Fruit fly (Drosophila melanogaster) whole organism, prepupa: ENCODE results near the gene ais.

Experiments
- Blimp-1 ChIP-seq: fragments of 200-800 bp; sonication (Bioruptor generic); optimal IDR thresholded peaks from 3 replicates; lab custom pipeline; 2017; ENCODE audit warnings: missing biosample characterization, missing genetic modification characterization, mild to moderate bottlenecking, moderate library complexity, missing genetic modification reagents
- CG10631 ChIP-seq: fragments of 200-800 bp; sonication (Bioruptor generic); optimal IDR thresholded peaks from 2 replicates; lab custom pipeline; 2016; ENCODE audit warnings: missing biosample characterization, missing genetic modification characterization
- CG10669 ChIP-seq: fragments of 200-800 bp; sonication (Bioruptor generic); optimal IDR thresholded peaks from 3 replicates; lab custom pipeline; 2018; ENCODE audit warnings: missing biosample characterization, mild to moderate bottlenecking, missing genetic modification characterization, moderate library complexity
- CG11294 ChIP-seq: fragments of 200-800 bp; sonication (Bioruptor generic); IDR thresholded peaks from 2 replicates; pipeline ENCODE4 v1.3.6; 2022; ENCODE audit warnings: missing biosample characterization, missing genetic modification characterization
- CG11762 ChIP-seq: fragments of 200-800 bp; sonication (Bioruptor generic); optimal IDR thresholded peaks from 3 replicates; lab custom pipeline; 2016; ENCODE audit warnings: missing biosample characterization, missing genetic modification characterization; ENCODE audit not compliant: insufficient read depth
- CG11902 ChIP-seq: fragments of 200-800 bp; sonication (Bioruptor generic); optimal IDR thresholded peaks from 3 replicates; lab custom pipeline; 2016; ENCODE audit warnings: missing biosample characterization, missing genetic modification characterization
- CG15336 ChIP-seq: fragments of 200-800 bp; sonication (Bioruptor generic); IDR thresholded peaks from 2 replicates; pipeline ENCODE4 v1.3.6; 2022; ENCODE audit warnings: missing biosample characterization, missing genetic modification characterization
- CG16779 ChIP-seq: fragments of 200-800 bp; sonication (Bioruptor generic); optimal IDR thresholded peaks from 3 replicates; lab custom pipeline; 2017; ENCODE audit warnings: missing biosample characterization, mild to moderate bottlenecking, missing genetic modification characterization
- CG31627 ChIP-seq: fragments of 200-800 bp; sonication (Bioruptor generic); optimal IDR thresholded peaks from 3 replicates; lab custom pipeline; 2016; ENCODE audit warnings: missing biosample characterization, missing genetic modification characterization
- CG32006 ChIP-seq: fragments of 200-800 bp; sonication (Bioruptor generic); optimal IDR thresholded peaks from 3 replicates; lab custom pipeline; 2017; ENCODE audit warnings: missing biosample characterization, mild to moderate bottlenecking, missing genetic modification characterization
- CG34406 ChIP-seq: fragments of 200-800 bp; sonication (Bioruptor generic); optimal IDR thresholded peaks from 3 replicates; lab custom pipeline; 2016; ENCODE audit warnings: missing biosample characterization, missing genetic modification characterization
- CG4318 ChIP-seq: fragments of 200-800 bp; sonication (Bioruptor generic); optimal IDR thresholded peaks from 3 replicates; lab custom pipeline; 2017; ENCODE audit warnings: missing biosample characterization, mild to moderate bottlenecking, missing genetic modification characterization
- CG6792 ChIP-seq: fragments of 200-800 bp; sonication (Bioruptor generic); optimal IDR thresholded peaks from 3 replicates; lab custom pipeline; 2016; ENCODE audit warnings: missing biosample characterization, missing genetic modification characterization
- CG7368 ChIP-seq: fragments of 200-800 bp; sonication (Bioruptor generic); optimal IDR thresholded peaks from 3 replicates; lab custom pipeline; 2016; ENCODE audit warnings: missing biosample characterization, missing genetic modification characterization
- CG8119 ChIP-seq: fragments of 200-800 bp; sonication (Bioruptor generic); IDR thresholded peaks from 3 replicates; pipeline ENCODE4 v1.3.6; 2022; ENCODE audit warnings: missing biosample characterization, missing genetic modification characterization
- CG8632 ChIP-seq: fragments of 200-800 bp; sonication (Bioruptor generic); optimal IDR thresholded peaks from 3 replicates; lab custom pipeline; 2016; ENCODE audit warnings: missing biosample characterization, missing genetic modification characterization
- CG9139 ChIP-seq: fragments of 200-800 bp; sonication (Bioruptor generic); optimal IDR thresholded peaks from 3 replicates; lab custom pipeline; 2017; ENCODE audit warnings: missing biosample characterization, mild to moderate bottlenecking, missing genetic modification characterization
- Eip78C ChIP-seq: fragments of 200-800 bp; sonication (Bioruptor generic); peaks from one replicate; lab custom pipeline; 2016; ENCODE audit warnings: missing biosample characterization, missing genetic modification characterization
- Hr38 ChIP-seq: sonication (Bioruptor generic); optimal IDR thresholded peaks from 2 replicates; lab custom pipeline; 2016; ENCODE audit warnings: missing biosample characterization, missing genetic modification characterization
- Hr4 ChIP-seq: fragments of 200-800 bp; sonication (Bioruptor generic); optimal IDR thresholded peaks from 3 replicates; lab custom pipeline; 2016; ENCODE audit warnings: missing biosample characterization, missing genetic modification characterization
- Met ChIP-seq: fragments of 200-800 bp; sonication (Bioruptor generic); optimal IDR thresholded peaks from 3 replicates; lab custom pipeline; 2016; ENCODE audit warnings: missing biosample characterization, missing genetic modification characterization
- OdsH ChIP-seq: fragments of 200-800 bp; sonication (Bioruptor generic); optimal IDR thresholded peaks from 3 replicates; lab custom pipeline; 2016; ENCODE audit warnings: missing biosample characterization, missing genetic modification characterization
- Smox ChIP-seq: fragments of 200-800 bp; sonication (Bioruptor generic); optimal IDR thresholded peaks from 3 replicates; lab custom pipeline; 2016; ENCODE audit warnings: missing biosample characterization, missing genetic modification characterization
- Sox102F ChIP-seq: fragments of 200-800 bp; sonication (Bioruptor generic); optimal IDR thresholded peaks from 2 replicates; lab custom pipeline; 2016; ENCODE audit warnings: missing biosample characterization, mild to moderate bottlenecking, missing genetic modification characterization
- achi ChIP-seq: fragments of 200-800 bp; sonication (Bioruptor generic); optimal IDR thresholded peaks from 3 replicates; lab custom pipeline; 2016; ENCODE audit warnings: missing biosample characterization, missing genetic modification characterization
- cyc ChIP-seq: fragments of 200-800 bp; sonication (Bioruptor generic); optimal IDR thresholded peaks from 3 replicates; lab custom pipeline; 2016; ENCODE audit warnings: missing biosample characterization, missing genetic modification characterization
- dsx ChIP-seq: fragments of 200-800 bp; optimal IDR thresholded peaks from 3 replicates; lab custom pipeline; 2019; ENCODE audit warnings: missing biosample characterization, mild to moderate bottlenecking, missing genetic modification characterization, moderate library complexity; ENCODE audit not compliant: poor library complexity, severe bottlenecking
- eg ChIP-seq: fragments of 200-800 bp; sonication (Bioruptor generic); IDR thresholded peaks from 3 replicates; pipeline ENCODE4 v1.3.6; 2022; ENCODE audit warnings: missing biosample characterization, missing genetic modification characterization
- esn ChIP-seq: fragments of 200-800 bp; sonication (Bioruptor generic); optimal IDR thresholded peaks from 2 replicates; lab custom pipeline; 2016; ENCODE audit warnings: missing biosample characterization, mild to moderate bottlenecking, missing genetic modification characterization, moderate library complexity
- fkh ChIP-seq: fragments of 200-800 bp; sonication (Bioruptor generic); optimal IDR thresholded peaks from 3 replicates; lab custom pipeline; 2017; ENCODE audit warnings: missing biosample characterization, mild to moderate bottlenecking, missing genetic modification characterization, moderate library complexity
- vri ChIP-seq: fragments of 200-800 bp; sonication (Bioruptor generic); optimal IDR thresholded peaks from 3 replicates; lab custom pipeline; 2016; ENCODE audit warnings: missing biosample characterization, mild to moderate bottlenecking, missing genetic modification characterization

ais gene

DNA sequence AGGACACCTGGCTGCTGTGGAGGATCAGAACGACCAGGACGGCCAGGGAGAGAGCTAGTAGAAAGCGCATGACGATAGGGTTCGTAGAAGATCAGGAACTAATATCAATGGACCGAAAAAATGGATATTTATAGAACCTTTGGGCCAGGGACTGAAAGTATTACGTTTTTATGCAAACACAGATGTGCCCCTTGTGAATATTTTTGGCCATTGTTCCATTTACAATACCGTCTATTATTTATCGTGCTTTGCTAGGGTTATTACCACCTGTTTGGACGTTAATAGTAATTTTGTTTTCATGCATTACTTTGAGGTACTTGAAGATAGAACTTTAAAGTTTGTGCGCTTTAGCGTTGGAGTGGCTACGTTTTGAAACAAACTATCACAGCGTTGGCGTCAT lies 29.0 kb upstream of the ais start, which contains the start of gene CG32188:
TSS of gene CG32188 (minus strand) at position 101 of the 400 bp plus-strand sequence.
- no peak for TF ChIP-seq CG6792 (GFP tag; lab: Kevin White, UChicago)
- TF ChIP-seq CG10669 (GFP tag; lab: Kevin White, UChicago): no peak
- no peak for TF ChIP-seq CG8632 (GFP tag; lab: Kevin White, UChicago)
- no peak for TF ChIP-seq achi (GFP tag; lab: Kevin White, UChicago)
- no peak for TF ChIP-seq Hr38 (GFP tag; lab: Kevin White, UChicago)
- no peak for TF ChIP-seq eg (GFP tag; lab: Robert Waterston, UW)

DNA sequence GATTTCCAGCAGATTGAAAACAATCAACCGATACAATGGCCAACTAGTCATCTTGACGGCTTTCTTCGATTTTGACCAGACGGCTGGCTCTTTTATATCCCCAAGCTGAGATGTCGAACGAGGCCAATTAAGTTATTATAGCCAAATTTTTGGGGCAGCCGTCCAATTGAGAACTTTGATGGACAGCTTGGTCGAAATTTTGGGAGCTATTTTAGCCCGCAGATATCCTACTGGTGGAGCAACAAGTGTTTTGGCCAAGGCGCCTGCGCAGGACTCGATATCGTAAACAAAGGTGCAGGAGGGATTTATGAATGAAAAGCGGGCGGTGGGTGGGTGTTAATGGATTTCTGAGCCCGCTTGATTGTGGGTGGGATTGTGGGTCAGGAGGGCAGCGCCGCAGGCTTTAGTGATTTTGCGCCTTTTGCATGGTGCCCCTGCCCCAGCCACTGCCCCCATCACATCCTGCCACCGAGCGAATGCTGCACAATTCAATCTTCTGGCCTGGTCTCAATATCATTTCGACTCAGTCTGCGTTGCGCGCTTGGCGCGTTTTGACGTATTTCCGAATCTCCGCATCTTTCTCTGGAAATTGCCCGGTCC lies 18.4 kb upstream of the ais start, which contains the start of the genes Ir75c and Grd:
TSS of gene Ir75c (minus strand) at position 51 of the 600 bp plus-strand sequence.
TSS of gene Grd (plus strand) at position 550 of the 600 bp plus-strand sequence.
- TF ChIP-seq CG34406 (GFP tag; lab: Kevin White, UChicago) (no peak), CG8119 (GFP tag; lab: Robert Waterston, UW) (no peak)

DNA sequence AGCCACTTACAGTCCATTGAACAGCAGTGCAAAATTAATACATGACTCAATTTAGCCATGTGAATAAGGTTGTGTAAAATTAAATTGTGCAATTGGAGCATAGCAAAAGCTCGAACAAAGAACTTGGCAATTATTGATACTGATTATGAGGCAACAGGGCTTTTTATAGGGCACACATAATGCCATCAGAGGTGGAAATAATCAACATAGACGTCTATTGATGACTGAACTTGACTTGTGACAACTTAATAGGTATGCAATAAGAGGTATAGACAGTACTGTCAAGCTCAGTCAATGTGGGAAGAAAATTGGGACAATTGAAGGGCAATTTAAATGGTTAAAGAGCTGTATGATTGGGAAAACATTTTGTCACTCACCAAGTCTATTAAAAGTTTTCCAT lies 15.6 kb upstream of the ais start, which contains the start of gene Ir75b:
TSS of gene Ir75b (minus strand) at position 101 of the 400 bp plus-strand sequence.
- TF ChIP-seq CG9139 (GFP tag; lab: Kevin White, UChicago) (no peak), CG7368 (no peak), fkh (no peak), vri (no peak), CG6792 (GFP tag; lab: Kevin White, UChicago) (no peak), esn (GFP tag; lab: Kevin White, UChicago) (no peak), Blimp-1 (GFP tag; lab: Kevin White, UChicago) (no peak), Eip78C (GFP tag; lab: Kevin White, UChicago) (no peak), CG32006 (GFP tag; lab: Kevin White, UChicago) (no peak), CG11762 (no peak), CG16779 (tag; lab: Kevin White, UChicago) (no peak), Hr4 (no peak), cyc (no peak), CG8632 (GFP tag; lab: Kevin White, UChicago) (no peak)

DNA sequence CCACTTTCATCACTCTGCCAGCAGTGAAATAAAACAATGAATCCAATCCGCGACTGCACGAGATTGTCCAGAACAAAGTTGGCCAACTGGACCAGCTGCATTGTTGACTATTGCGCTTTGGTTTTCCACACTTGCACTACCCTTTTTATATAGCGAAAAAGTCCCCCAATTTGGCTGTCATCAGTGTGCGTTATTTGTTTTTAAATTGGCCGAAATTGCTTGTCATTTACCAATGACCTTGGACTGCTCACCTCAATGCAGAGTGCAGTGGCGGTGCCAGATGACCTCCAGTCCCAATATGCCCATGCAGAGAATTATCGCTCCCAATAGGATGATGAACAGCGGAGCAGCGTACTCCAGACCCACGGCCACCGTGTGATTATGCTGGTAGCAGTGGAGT lies 13.3 kb upstream of the ais start, which contains the start of gene Ir75a:
TSS of gene Ir75a (minus strand) at position 101 of the 400 bp plus-strand sequence.
- TF ChIP-seq fkh (no peak), Met (GFP tag; lab: Kevin White, UChicago) (no peak), Hr38 (GFP tag; lab: Kevin White, UChicago) (no peak), Smox (GFP tag; lab: Kevin White, UChicago) (no peak), Sox102F (GFP tag; lab: Kevin White, UChicago) (no peak), CG11294 (no peak), CG10631 (GFP tag; lab: Kevin White, UChicago) (no peak), CG11902 (GFP tag; lab: Kevin White, UChicago) (no peak), achi (GFP tag; lab: Kevin White, UChicago) (no peak), CG16779 (tag; lab: Kevin White, UChicago) (no peak), CG34406 (GFP tag; lab: Kevin White, UChicago) (no peak), CG4318 (GFP tag; lab: Kevin White, UChicago) (no peak), vri (no peak), cyc (no peak), CG31627 (GFP tag; lab: Kevin White, UChicago) (no peak), OdsH (no peak), eg (GFP tag; lab: Robert Waterston, UW) (no peak), CG10669 (GFP tag; lab: Kevin White, UChicago) (no peak), dsx (GFP tag; lab: Kevin White, UChicago) (no peak)

DNA sequence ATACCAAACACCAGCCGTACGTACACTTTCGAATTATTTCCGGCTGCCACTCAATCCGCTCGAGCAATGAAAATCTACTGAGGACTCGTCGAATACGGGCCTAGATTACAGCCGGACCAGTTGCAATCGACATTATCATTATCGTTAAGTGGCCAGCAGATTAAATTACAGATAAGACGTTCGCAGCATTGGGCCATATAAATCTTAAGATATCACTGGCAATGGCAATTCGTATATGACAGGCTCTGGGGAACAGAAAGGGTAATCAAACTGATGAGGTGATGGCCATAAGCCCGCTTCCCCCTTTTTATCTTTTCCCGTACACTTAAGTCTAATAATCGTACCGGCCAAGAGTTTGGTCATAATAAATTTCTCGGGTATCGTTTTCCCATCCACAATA lies 9.5 kb upstream of the ais start, which contains the start of gene Cln3:
TSS of gene Cln3 (minus strand) at position 84 of the 400 bp plus-strand sequence.
- TF ChIP-seq CG15336 (GFP tag; lab: Robert Waterston, UW) (no peak), Hr38 (GFP tag; lab: Kevin White, UChicago) (no peak), vri (peak; percentile 75)
